Worm (Caenorhabditis elegans) whole organism, early embryonic: ENCODE data around the gene Y38E10A.17.

Experiments used
- B0310.2 ChIP-seq: sonication (generic microtip); optimal IDR thresholded peaks from 2 replicates; lab custom pipeline; 2016; ENCODE audit warnings: mild to moderate bottlenecking, missing genetic modification characterization, missing compliant biosample characterization
- F13C5.2 ChIP-seq: sonication (generic microtip); optimal IDR thresholded peaks from 2 replicates; lab custom pipeline; 2017; ENCODE audit warnings: mild to moderate bottlenecking, missing genetic modification characterization, inconsistent platforms, missing compliant biosample characterization
- aly-1 ChIP-seq: sonication (generic microtip); optimal IDR thresholded peaks from 2 replicates; lab custom pipeline; 2016; ENCODE audit warnings: missing genetic modification characterization, missing compliant biosample characterization
- ama-1 ChIP-seq: fragments of 150-350 bp; optimal IDR thresholded peaks from 2 replicates; lab custom pipeline; 2014
- ceh-13 ChIP-seq: fragments of 200-800 bp; sonication (Bioruptor generic); optimal IDR thresholded peaks from 2 replicates; lab custom pipeline; 2018; ENCODE audit warnings: mild to moderate bottlenecking, missing genetic modification characterization, missing compliant biosample characterization
- ceh-36 ChIP-seq: sonication (generic microtip); optimal IDR thresholded peaks from 2 replicates; lab custom pipeline; 2016; ENCODE audit warnings: missing genetic modification characterization, inconsistent platforms, missing compliant biosample characterization
- ets-7 ChIP-seq: sonication (generic microtip); optimal IDR thresholded peaks from 2 replicates; lab custom pipeline; 2016; ENCODE audit warnings: missing genotype, missing genetic modification characterization, missing compliant biosample characterization
- flt-1 ChIP-seq: fragments of 200-800 bp; sonication (Bioruptor generic); IDR thresholded peaks from 2 replicates; pipeline ENCODE4 v1.3.6; 2022; ENCODE audit warnings: missing genetic modification characterization, missing compliant biosample characterization
- hmbx-1 ChIP-seq: sonication (generic microtip); optimal IDR thresholded peaks from 2 replicates; lab custom pipeline; 2016; ENCODE audit warnings: mild to moderate bottlenecking, missing genetic modification characterization, missing compliant biosample characterization
- hnd-1 ChIP-seq: sonication (generic microtip); optimal IDR thresholded peaks from 2 replicates; lab custom pipeline; 2016; ENCODE audit warnings: missing genetic modification characterization, missing compliant biosample characterization
- scrt-1 ChIP-seq: fragments of 200-800 bp; sonication (Bioruptor generic); IDR thresholded peaks from 2 replicates; pipeline ENCODE4 v1.3.6; 2022; ENCODE audit warnings: missing genetic modification characterization, missing compliant biosample characterization
- sea-1 ChIP-seq: fragments of 200-800 bp; sonication (Bioruptor generic); conservative IDR thresholded peaks from 2 replicates; pipeline ENCODE4 v1.3.6; 2022; ENCODE audit warnings: missing genetic modification characterization, missing compliant biosample characterization
- tbx-37 ChIP-seq: fragments of 200-800 bp; sonication (Bioruptor generic); conservative IDR thresholded peaks from 2 replicates; pipeline ENCODE4 v1.3.6; 2022; ENCODE audit warnings: missing genetic modification reagents, missing genetic modification characterization, missing compliant biosample characterization
- tra-4 ChIP-seq: sonication (generic microtip); optimal IDR thresholded peaks from 2 replicates; lab custom pipeline; 2017; ENCODE audit warnings: missing genetic modification characterization, missing compliant biosample characterization

ce11 chrII:12666042-12666441, 31.4 kb upstream of the Y38E10A.17 start:
- no peak for TF ChIP-seq F13C5.2 (tag; lab: Kevin White, UChicago)
- TF ChIP-seq ama-1 (lab: Kevin White, UChicago) = no peak
- no peak for TF ChIP-seq tra-4 (tag; lab: Kevin White, UChicago)
- TF ChIP-seq scrt-1 (GFP tag; lab: Robert Waterston, UW) = no peak
- no peak for TF ChIP-seq hmbx-1 (tag; lab: Kevin White, UChicago)
- TF ChIP-seq ets-7 (tag; lab: Kevin White, UChicago) = no peak
- TF ChIP-seq tbx-37 (GFP tag; lab: Robert Waterston, UW) = no peak
- TF ChIP-seq B0310.2 (tag; lab: Kevin White, UChicago) = no peak
- no peak for TF ChIP-seq flt-1
- no peak for TF ChIP-seq hnd-1 (tag; lab: Kevin White, UChicago)
- no peak for TF ChIP-seq ceh-36
- TF ChIP-seq ceh-13 = no peak
- no peak for TF ChIP-seq sea-1 (GFP tag; lab: Robert Waterston, UW)
- no peak for TF ChIP-seq aly-1 (tag; lab: Kevin White, UChicago)
